Worm (Caenorhabditis elegans): ENCODE data around the gene nbet-1.
A peak's percentile ranks its signal among the peaks of the same experiment; 100 is the strongest.

Gene nbet-1

DNA sequence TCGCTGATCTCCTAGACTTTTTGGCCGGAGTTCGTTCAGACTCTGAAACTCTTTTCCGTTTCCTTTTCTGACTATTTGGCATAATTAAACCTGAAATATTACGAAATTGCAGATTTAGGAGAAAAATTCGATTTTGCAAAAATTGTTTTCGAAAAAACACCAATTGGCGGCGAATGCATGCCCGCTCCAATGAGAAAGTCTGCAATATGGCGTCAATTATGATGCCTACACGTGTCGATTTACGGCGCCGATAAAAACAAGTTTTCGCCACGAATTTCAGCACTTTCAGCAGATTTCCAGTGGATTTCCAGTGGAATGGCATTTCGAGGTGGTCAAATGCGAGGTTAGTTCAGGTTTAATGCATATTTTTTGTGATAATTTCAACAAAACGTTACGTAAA lies at the start of gene nbet-1, which contains the start of gene Y59E9AL.36 (continued):
- TF ChIP-seq irx-1 (tag; optimal IDR thresholded peaks at IDR 0.05) (peak; percentile 61), dsc-1 (tag; optimal IDR thresholded peaks at IDR 0.05) (peak; percentile 51), efl-1 (optimal IDR thresholded peaks at IDR 0.05) (peak; percentile 89 to 91), efl-1 (GFP tag; optimal IDR thresholded peaks at IDR 0.05 in 1 of 2) (peak; percentile 89 to 99), lin-15B (tag; optimal IDR thresholded peaks at IDR 0.05) (peak; percentile 97), mep-1 (tag; optimal IDR thresholded peaks at IDR 0.05) (peak; percentile 86), aly-2 (tag; optimal IDR thresholded peaks at IDR 0.05) (no peak)

DNA sequence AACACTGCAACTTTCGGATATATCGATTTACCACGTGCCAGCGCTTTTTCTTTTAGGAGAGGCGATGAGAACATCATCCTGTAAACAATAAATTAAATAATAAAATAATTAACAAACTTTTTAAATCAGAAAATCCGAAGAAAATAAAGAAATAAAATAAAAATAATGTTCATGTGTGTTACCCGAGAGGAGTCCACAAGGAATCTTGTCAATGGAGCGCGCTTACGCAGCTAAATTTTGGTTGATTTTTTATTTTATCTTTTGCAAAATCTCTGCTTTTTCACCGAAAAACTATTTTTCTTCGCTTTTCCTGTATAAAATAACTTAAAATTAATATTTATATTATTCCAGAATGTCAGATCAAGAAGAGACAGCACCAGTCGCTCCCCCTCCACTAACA lies 49.1 kb upstream of the nbet-1 start, which contains the start of the genes C24D10.6 and C24D10.4:
Gene C24D10.6 (minus strand): TSS at position 78 of the 400 bp plus-strand sequence.
Gene C24D10.4 (plus strand): TSS at position 352 of the 400 bp plus-strand sequence.
- TF ChIP-seq egl-13 (tag; optimal IDR thresholded peaks at IDR 0.05): peak; percentile 28
- TF ChIP-seq ceh-88 (GFP tag; IDR thresholded peaks at IDR 0.05): no peak; the same call in 1 of the 2 replicates
- TF ChIP-seq lsy-2 (tag; optimal IDR thresholded peaks at IDR 0.05): peak; percentile 69 to 77
- peak; percentile 70 for TF ChIP-seq mep-1 (tag; optimal IDR thresholded peaks at IDR 0.05)
- peak; percentile 44 for TF ChIP-seq lir-3 (tag; optimal IDR thresholded peaks at IDR 0.05; ENCODE audit: poor library complexity)
- peak; percentile 27 to 60 (median 39) for TF ChIP-seq ceh-82 (tag; optimal IDR thresholded peaks at IDR 0.05)
- TF ChIP-seq nhr-85 (tag): peak; percentile 64
- no peak for TF ChIP-seq vab-15 (tag; optimal IDR thresholded peaks at IDR 0.05)
- TF ChIP-seq elt-2 (tag; optimal IDR thresholded peaks at IDR 0.05): no peak
- peak; percentile 60 for TF ChIP-seq swsn-7 (tag; optimal IDR thresholded peaks at IDR 0.05)
- TF ChIP-seq ceh-8 (GFP tag; optimal IDR thresholded peaks at IDR 0.05): peak; percentile 9
- TF ChIP-seq ztf-11 (tag; optimal IDR thresholded peaks at IDR 0.05): no peak
- peak; percentile 62 for TF ChIP-seq nhr-47 (tag; optimal IDR thresholded peaks at IDR 0.05)
- TF ChIP-seq C16A3.4 (tag; optimal IDR thresholded peaks at IDR 0.05): peak; percentile 39
- peak; percentile 66 for TF ChIP-seq snu-23 (GFP tag; optimal IDR thresholded peaks at IDR 0.05)
- peak; percentile 63 for TF ChIP-seq irx-1 (tag; optimal IDR thresholded peaks at IDR 0.05)
- TF ChIP-seq xbp-1 (tag; optimal IDR thresholded peaks at IDR 0.05): peak; percentile 63
- peak; percentile 29 for TF ChIP-seq dsc-1 (tag; optimal IDR thresholded peaks at IDR 0.05)
- TF ChIP-seq mdl-1 (tag; optimal IDR thresholded peaks at IDR 0.05): peak in 1 of 2 experiments; percentile 29
- no peak for TF ChIP-seq unc-62 (GFP tag; optimal IDR thresholded peaks at IDR 0.05)
- no peak for TF ChIP-seq fkh-10 (GFP tag; optimal IDR thresholded peaks at IDR 0.05)
- peak; percentile 51 to 71 (median 65) for TF ChIP-seq dpl-1 (GFP tag; optimal IDR thresholded peaks at IDR 0.05)
- TF ChIP-seq unc-86 (tag; optimal IDR thresholded peaks at IDR 0.05): peak; percentile 8
- TF ChIP-seq nhr-237 (tag; optimal IDR thresholded peaks at IDR 0.05): no peak
- no peak for TF ChIP-seq nhr-77 (tag; optimal IDR thresholded peaks at IDR 0.05)
- TF ChIP-seq lin-15B (tag; optimal IDR thresholded peaks at IDR 0.05): peak; percentile 72
- peak; percentile 61 for TF ChIP-seq nhr-20 (tag; optimal IDR thresholded peaks at IDR 0.05)
- no peak for TF ChIP-seq nhr-76 (tag; optimal IDR thresholded peaks at IDR 0.05)
- TF ChIP-seq lin-39 (tag; optimal IDR thresholded peaks at IDR 0.05): peak; percentile 39
- TF ChIP-seq tbx-2 (tag; optimal IDR thresholded peaks at IDR 0.05): peak; percentile 49
- peak; percentile 62 to 69 for TF ChIP-seq lin-35 (GFP tag; optimal IDR thresholded peaks at IDR 0.05)
- peak; percentile 32 for TF ChIP-seq nhr-90 (tag; optimal IDR thresholded peaks at IDR 0.05; ENCODE audit: poor library complexity)
- TF ChIP-seq rnt-1 (tag; optimal IDR thresholded peaks at IDR 0.05): peak; percentile 64
- no peak for TF ChIP-seq mef-2 (tag; optimal IDR thresholded peaks at IDR 0.05)
- TF ChIP-seq skn-1 (tag; optimal IDR thresholded peaks at IDR 0.05): peak; percentile 77
- peak; percentile 15 for TF ChIP-seq C04F5.9 (tag; optimal IDR thresholded peaks at IDR 0.05)
- TF ChIP-seq sptf-1 (tag; optimal IDR thresholded peaks at IDR 0.05): no peak
- TF ChIP-seq C34B4.2 (tag; optimal IDR thresholded peaks at IDR 0.05): no peak
- TF ChIP-seq lin-14 (GFP tag; optimal IDR thresholded peaks at IDR 0.05): peak; percentile 76
- peak in 1 of 6 experiments; percentile 35 for TF ChIP-seq elt-3 (tag; optimal IDR thresholded peaks at IDR 0.05)
- peak; percentile 32 for TF ChIP-seq F16B12.6 (tag; optimal IDR thresholded peaks at IDR 0.05)
- TF ChIP-seq jun-1 (tag; optimal IDR thresholded peaks at IDR 0.05): no peak
- peak; percentile 23 for TF ChIP-seq lin-13 (GFP tag; optimal IDR thresholded peaks at IDR 0.05)
- TF ChIP-seq snpc-4 (tag; optimal IDR thresholded peaks at IDR 0.05): peak; percentile 17
- TF ChIP-seq ztf-4 (tag; optimal IDR thresholded peaks at IDR 0.05): no peak
- TF ChIP-seq aha-1 (tag; optimal IDR thresholded peaks at IDR 0.05): no peak
- TF ChIP-seq alr-1 (tag; optimal IDR thresholded peaks at IDR 0.05; ENCODE audit: borderline replicate concordance): no peak
- TF ChIP-seq nhr-19 (GFP tag; conservative IDR thresholded peaks at IDR 0.05): peak; percentile 33

Data from whole organism, L1 larva.